Worm (Caenorhabditis elegans): ENCODE measurements around the gene cyp-13A10.

cyp-13A10 gene

ce11 chrII:9668959-9669358 lies 6.3 kb upstream of the cyp-13A10 start, which contains the start of gene taf-8:
TSS of gene taf-8 (plus strand) at chrII:9669318.
- no peak for TF ChIP-seq unc-62 (GFP tag; optimal IDR thresholded peaks at IDR 0.05)

ce11 chrII:9667382-9667781 lies 4.7 kb upstream of the cyp-13A10 start, which contains the start of gene ZK1320.11:
TSS of gene ZK1320.11 (plus strand) at chrII:9667624.
- TF ChIP-seq unc-62 (GFP tag; optimal IDR thresholded peaks at IDR 0.05): no peak

- TF ChIP-seq unc-62 (GFP tag; optimal IDR thresholded peaks at IDR 0.05): no peak
These were observed 2.9 kb upstream of the cyp-13A10 start, which contains the start of gene ZK1320.5 for ce11 chrII:9665577-9665976. TSS of gene ZK1320.5 (minus strand) at chrII:9665677.

ce11 chrII:9662160-9662559 lies 524 bp downstream of the cyp-13A10 start:
- no peak for TF ChIP-seq unc-62 (GFP tag; optimal IDR thresholded peaks at IDR 0.05)

ce11 chrII:9660379-9660778 lies 2.3 kb downstream of the cyp-13A10 start, which contains the start of gene ZK1320.3:
TSS of gene ZK1320.3 (minus strand) at chrII:9660419.
- TF ChIP-seq unc-62 (GFP tag; optimal IDR thresholded peaks at IDR 0.05): no peak

ce11 chrII:9658915-9659314 lies 3.8 kb downstream of the cyp-13A10 start, which contains the start of gene ZK1320.2:
TSS of gene ZK1320.2 (minus strand) at chrII:9659002.
- TF ChIP-seq unc-62 (GFP tag; optimal IDR thresholded peaks at IDR 0.05): no peak

ce11 chrII:9656210-9656755 lies 6.4 kb downstream of the cyp-13A10 start, which contains the start of gene gstk-1:
TSS of gene gstk-1 (plus strand) at chrII:9656705.
- TF ChIP-seq unc-62 (GFP tag; optimal IDR thresholded peaks at IDR 0.05): no peak

- TF ChIP-seq unc-62 (GFP tag; optimal IDR thresholded peaks at IDR 0.05): no peak
These were observed 7.0 kb downstream of the cyp-13A10 start, which contains the start of gene ZK1307.1 for ce11 chrII:9655530-9656139. TSS of gene ZK1307.1 (minus strand) at chrII:9655580.

- TF ChIP-seq unc-62 (GFP tag; optimal IDR thresholded peaks at IDR 0.05): no peak
These were observed 9.0 kb downstream of the cyp-13A10 start, which contains the start of gene ZK1307.2 for ce11 chrII:9653679-9654078. TSS of gene ZK1307.2 (minus strand) at chrII:9653952.

ce11 chrII:9652919-9653318 lies 9.8 kb downstream of the cyp-13A10 start, which contains the start of gene ZK1307.3:
TSS of gene ZK1307.3 (minus strand) at chrII:9653019.
- no peak for TF ChIP-seq unc-62 (GFP tag; optimal IDR thresholded peaks at IDR 0.05)

ce11 chrII:9651700-9652099 lies 11.0 kb downstream of the cyp-13A10 start, which contains the start of gene ZK1307.4:
TSS of gene ZK1307.4 (minus strand) at chrII:9651800.
- TF ChIP-seq unc-62 (GFP tag; optimal IDR thresholded peaks at IDR 0.05): no peak

- no peak for TF ChIP-seq unc-62 (GFP tag; optimal IDR thresholded peaks at IDR 0.05)
These were observed 13.5 kb downstream of the cyp-13A10 start, which contains the start of gene ZK1307.9 for ce11 chrII:9649191-9649590. TSS of gene ZK1307.9 (plus strand) at chrII:9649491.

- no peak for TF ChIP-seq unc-62 (GFP tag; optimal IDR thresholded peaks at IDR 0.05)
These were observed 15.5 kb downstream of the cyp-13A10 start, which contains the start of gene sqv-8 for ce11 chrII:9646928-9647838. TSS of gene sqv-8 (plus strand) at chrII:9646978.

ce11 chrII:9646122-9646555 lies 16.5 kb downstream of the cyp-13A10 start:
- no peak for TF ChIP-seq unc-62 (GFP tag; optimal IDR thresholded peaks at IDR 0.05)

- no peak for TF ChIP-seq unc-62 (GFP tag; optimal IDR thresholded peaks at IDR 0.05)
These were observed 17.6 kb downstream of the cyp-13A10 start for ce11 chrII:9644940-9645634.
